Worm (Caenorhabditis elegans) whole organism, L4 larva: ENCODE results near the gene T04A6.3.

Experiments
- F49E8.2 ChIP-seq: sonication (generic microtip); optimal IDR thresholded peaks from 2 replicates; lab custom pipeline; 2016; ENCODE audit warnings: missing compliant biosample characterization, mild to moderate bottlenecking, missing genetic modification characterization, borderline replicate concordance
- Y48G9A.11 ChIP-seq: fragments of 200-800 bp; sonication (Bioruptor generic); IDR thresholded peaks from 2 replicates; pipeline ENCODE4 v1.3.6; 2022; ENCODE audit warnings: missing genetic modification reagents, missing genetic modification characterization, missing compliant biosample characterization
- ZK546.5 ChIP-seq, 2 experiments: sonication (generic microtip); optimal IDR thresholded peaks; 2 replicates each; lab custom pipeline; 2017; ENCODE audit warnings: missing biosample characterization in 2 of 2, missing genetic modification characterization in 2 of 2
- aly-2 ChIP-seq: sonication (generic microtip); optimal IDR thresholded peaks from 2 replicates; lab custom pipeline; 2018; ENCODE audit warnings: missing biosample characterization, missing genetic modification characterization
- ceh-20 ChIP-seq: fragments of 200-800 bp; sonication (Bioruptor generic); IDR thresholded peaks from 2 replicates; pipeline ENCODE4 v1.3.6; 2022; ENCODE audit warnings: missing genetic modification reagents, missing genetic modification characterization, missing compliant biosample characterization
- cey-2 ChIP-seq: sonication (generic microtip); optimal IDR thresholded peaks from 3 replicates; lab custom pipeline; 2017; ENCODE audit warnings: missing genetic modification characterization, mild to moderate bottlenecking, missing compliant biosample characterization, antibody characterized with exemption, borderline replicate concordance; ENCODE audit not compliant: insufficient read depth
- daf-19 ChIP-seq: fragments of 200-800 bp; sonication (Bioruptor generic); conservative IDR thresholded peaks from 2 replicates; pipeline ENCODE4 v1.3.6; 2022; ENCODE audit warnings: missing genetic modification characterization, missing compliant biosample characterization
- fos-1 ChIP-seq: fragments of 150-350 bp; optimal IDR thresholded peaks from 2 replicates; lab custom pipeline; 2014; ENCODE audit warnings: missing biosample characterization, missing genetic modification characterization
- hlh-11 ChIP-seq: fragments of 200-800 bp; sonication (Bioruptor generic); optimal IDR thresholded peaks from 2 replicates; lab custom pipeline; 2018; ENCODE audit warnings: mild to moderate bottlenecking, missing genetic modification characterization, missing compliant biosample characterization
- lsy-2 ChIP-seq, 2 experiments: fragments of 150-350 bp in 1 of 2; sonication (generic microtip) in 1 of 2; optimal IDR thresholded peaks; 2 replicates each; lab custom pipeline; 2014 to 2017; ENCODE audit warnings: missing biosample characterization in 2 of 2, missing genetic modification characterization in 2 of 2
- mxl-3 ChIP-seq: fragments of 200-800 bp; sonication (Bioruptor generic); optimal IDR thresholded peaks from 2 replicates; lab custom pipeline; 2018; ENCODE audit warnings: mild to moderate bottlenecking, missing genetic modification characterization, missing compliant biosample characterization
- nhr-28 ChIP-seq: fragments of 150-350 bp; optimal IDR thresholded peaks from 2 replicates; lab custom pipeline; 2014; ENCODE audit warnings: missing biosample characterization, missing genetic modification characterization
- unc-130 ChIP-seq: sonication (generic microtip); optimal IDR thresholded peaks from 2 replicates; lab custom pipeline; 2016; ENCODE audit warnings: missing genetic modification reagents, missing genetic modification characterization, missing compliant biosample characterization
- unc-62 ChIP-seq, 3 experiments: fragments of 150-350 bp in 1 of 3; sonication (generic microtip); optimal IDR thresholded peaks in 2 of 3; peaks in 1 of 3; 1 replicate in 1 of 3; 2 replicates in 2 of 3; lab custom pipeline; 2014 to 2017; ENCODE audit warnings: missing biosample characterization in 3 of 3, missing genetic modification characterization in 3 of 3, missing genetic modification reagents in 3 of 3, missing genotype in 1 of 3

Gene T04A6.3

ce11 chrIII:7559869-7560268 lies 48.3 kb downstream of the T04A6.3 start (continued):
- no peak for TF ChIP-seq daf-19 (GFP tag; lab: Robert Waterston, UW)
- TF ChIP-seq mxl-3 (GFP tag; lab: Kevin White, UChicago): no peak
- TF ChIP-seq Y48G9A.11 (GFP tag; lab: Robert Waterston, UW): no peak
- no peak for TF ChIP-seq fos-1
- peak; percentile 1 for TF ChIP-seq hlh-11 (tag; lab: Kevin White, UChicago)
- TF ChIP-seq ZK546.5 (tag; optimal IDR thresholded peaks at IDR 0.05; lab: Kevin White, UChicago): no peak

ce11 chrIII:7558658-7559057 lies 49.5 kb downstream of the T04A6.3 start:
- no peak for TF ChIP-seq hlh-11 (tag; lab: Kevin White, UChicago)
- no peak for TF ChIP-seq F49E8.2 (tag; lab: Kevin White, UChicago)
- no peak for TF ChIP-seq unc-130 (GFP tag; lab: Kevin White, UChicago)

- TF ChIP-seq ceh-20 (0 out of 2 replicates have a peak, but pooled peaks have one; percentile 19), nhr-28 (tag; lab: Kevin White, UChicago) (peak; percentile 14), aly-2 (tag; lab: Kevin White, UChicago) (no peak), lsy-2 (tag; optimal IDR thresholded peaks at IDR 0.05; lab: Kevin White, UChicago) (peak; percentile 29 to 66), cey-2 (tag; lab: Kevin White, UChicago) (no peak), unc-62 (GFP tag; optimal IDR thresholded peaks at IDR 0.05 in 1 of 2; lab: Kevin White, UChicago) (peak in 1 of 2 experiments; percentile 94), unc-62 (tag; optimal IDR thresholded peaks at IDR 0.05; lab: Kevin White, UChicago) (no peak)
Measured at ce11 chrIII:7557930-7558470, 50.1 kb downstream of the T04A6.3 start.
